Fruit fly (Drosophila melanogaster) whole organism, wandering third instar larva: Measurements from ENCODE around the gene Ste12DOR.

Source experiments
- CG32264 ChIP-seq: fragments of 200-800 bp; sonication (Bioruptor generic); optimal IDR thresholded peaks from 2 replicates; lab custom pipeline; 2016; ENCODE audit warnings: missing biosample characterization, missing genetic modification characterization
- CG9705 ChIP-seq: fragments of 200-800 bp; sonication (Bioruptor generic); optimal IDR thresholded peaks from 2 replicates; lab custom pipeline; 2018; ENCODE audit warnings: missing biosample characterization, mild to moderate bottlenecking, missing genetic modification characterization
- CrebA ChIP-seq: fragments of 200-800 bp; sonication (Bioruptor generic); optimal IDR thresholded peaks from 2 replicates; lab custom pipeline; 2016; ENCODE audit warnings: missing biosample characterization, mild to moderate bottlenecking, missing genetic modification characterization, borderline replicate concordance
- Dfd ChIP-seq: fragments of >200 bp; optimal IDR thresholded peaks from 2 replicates; lab custom pipeline; 2017; ENCODE audit warnings: missing biosample characterization, missing genetic modification characterization
- Dif ChIP-seq: fragments of 200-275, 200-300 bp; sonication (Bioruptor generic); optimal IDR thresholded peaks from 2 replicates; lab custom pipeline; 2018; ENCODE audit warnings: missing biosample characterization, missing genetic modification characterization; ENCODE audit not compliant: partially characterized antibody
- GATAd ChIP-seq: sonication (Bioruptor generic); optimal IDR thresholded peaks from 2 replicates; lab custom pipeline; 2016; ENCODE audit warnings: missing biosample characterization, missing genetic modification characterization
- HLH106 ChIP-seq: fragments of 200-800 bp; optimal IDR thresholded peaks from 3 replicates; lab custom pipeline; 2019; ENCODE audit warnings: missing biosample characterization, mild to moderate bottlenecking, missing genetic modification characterization, moderate library complexity
- Hnf4 ChIP-seq: fragments of 200-800 bp; sonication (Bioruptor generic); optimal IDR thresholded peaks from 2 replicates; lab custom pipeline; 2016; ENCODE audit warnings: missing biosample characterization, mild to moderate bottlenecking, missing genetic modification characterization
- Hr78 ChIP-seq: fragments of >200 bp; optimal IDR thresholded peaks from 2 replicates; lab custom pipeline; 2017; ENCODE audit warnings: missing biosample characterization, missing genetic modification characterization
- Hr83 ChIP-seq: fragments of 200-300 bp; sonication (Bioruptor generic); optimal IDR thresholded peaks from 2 replicates; lab custom pipeline; 2016; ENCODE audit warnings: missing biosample characterization, mild to moderate bottlenecking, missing genetic modification characterization, moderate library complexity; ENCODE audit not compliant: poor library complexity, severe bottlenecking
- Jra ChIP-seq: sonication (Bioruptor generic); optimal IDR thresholded peaks from 2 replicates; lab custom pipeline; 2016; ENCODE audit warnings: missing biosample characterization, missing genetic modification characterization
- Mio ChIP-seq: sonication (Bioruptor generic); optimal IDR thresholded peaks from 2 replicates; lab custom pipeline; 2016; ENCODE audit warnings: missing biosample characterization, missing genetic modification characterization
- N ChIP-seq: fragments of >200 bp; optimal IDR thresholded peaks from 2 replicates; lab custom pipeline; 2018; ENCODE audit warnings: missing biosample characterization, missing external identifiers, missing genetic modification characterization
- OdsH ChIP-seq: fragments of 200-800 bp; sonication (Bioruptor generic); optimal IDR thresholded peaks from 2 replicates; lab custom pipeline; 2016; ENCODE audit warnings: missing biosample characterization, mild to moderate bottlenecking, missing genetic modification characterization
- Rel ChIP-seq, 2 experiments: fragments of 200-800 bp; sonication (Bioruptor generic) in 1 of 2; optimal IDR thresholded peaks; 2 replicates in 1 of 2; 3 replicates in 1 of 2; lab custom pipeline; 2016 to 2019; ENCODE audit warnings: mild to moderate bottlenecking in 2 of 2, missing biosample characterization in 2 of 2, missing genetic modification characterization in 2 of 2, moderate library complexity in 1 of 2
- Sp1 ChIP-seq: fragments of 200-800 bp; sonication (Bioruptor generic); optimal IDR thresholded peaks from 3 replicates; lab custom pipeline; 2019; ENCODE audit warnings: missing biosample characterization, mild to moderate bottlenecking, missing genetic modification characterization, moderate library complexity
- Vsx2 ChIP-seq: fragments of 200-300, 225-300 bp; sonication (Bioruptor generic); optimal IDR thresholded peaks from 2 replicates; lab custom pipeline; 2018; ENCODE audit warnings: missing biosample characterization, missing genetic modification characterization; ENCODE audit not compliant: partially characterized antibody
- br ChIP-seq: fragments of 200-800 bp; sonication (Bioruptor generic); optimal IDR thresholded peaks from 2 replicates; lab custom pipeline; 2016; ENCODE audit warnings: missing biosample characterization, missing genetic modification characterization
- brk ChIP-seq: fragments of 200-800 bp; sonication (Bioruptor generic); optimal IDR thresholded peaks from 2 replicates; lab custom pipeline; 2016; ENCODE audit warnings: missing biosample characterization, mild to moderate bottlenecking, missing genetic modification characterization
- dl ChIP-seq, 2 experiments: fragments of 175-275, 200-275 bp in 1 of 2; fragments of 200-275 bp in 1 of 2; sonication (Bioruptor generic); optimal IDR thresholded peaks; lab custom pipeline; 2018; ENCODE audit warnings: mild to moderate bottlenecking in 2 of 2, missing biosample characterization in 2 of 2, missing genetic modification characterization in 2 of 2, moderate library complexity in 2 of 2; ENCODE audit not compliant: partially characterized antibody in 2 of 2, insufficient read depth in 1 of 2
- dmrt93B ChIP-seq: fragments of 200-800 bp; sonication (Bioruptor generic); optimal IDR thresholded peaks from 2 replicates; lab custom pipeline; 2018; ENCODE audit warnings: missing biosample characterization, mild to moderate bottlenecking, missing genetic modification characterization
- ey ChIP-seq: fragments of 200-800 bp; sonication (Bioruptor generic); optimal IDR thresholded peaks from 2 replicates; lab custom pipeline; 2016; ENCODE audit warnings: missing biosample characterization, missing genetic modification characterization
- foxo ChIP-seq, 2 experiments: fragments of 200-800 bp; sonication (Bioruptor generic); optimal IDR thresholded peaks; 2 replicates in 1 of 2; 3 replicates in 1 of 2; lab custom pipeline; 2016 to 2017; ENCODE audit warnings: missing biosample characterization in 2 of 2, missing genetic modification characterization in 2 of 2
- fru ChIP-seq: fragments of 200-800 bp; sonication (Bioruptor generic); optimal IDR thresholded peaks from 3 replicates; lab custom pipeline; 2016; ENCODE audit warnings: missing biosample characterization, mild to moderate bottlenecking, missing genetic modification characterization
- h ChIP-seq: fragments of 200-800 bp; sonication (Bioruptor generic); optimal IDR thresholded peaks from 3 replicates; lab custom pipeline; 2016; ENCODE audit warnings: missing biosample characterization, mild to moderate bottlenecking, missing genetic modification characterization
- jim ChIP-seq: fragments of 175-275, 200-325 bp; sonication (Bioruptor generic); optimal IDR thresholded peaks from 2 replicates; lab custom pipeline; 2016; ENCODE audit warnings: missing biosample characterization, mild to moderate bottlenecking, missing genetic modification characterization
- lola ChIP-seq: fragments of >200 bp; optimal IDR thresholded peaks from 2 replicates; lab custom pipeline; 2017; ENCODE audit warnings: missing biosample characterization, missing genetic modification characterization
- psq ChIP-seq: fragments of 200-800 bp; sonication (Bioruptor generic); optimal IDR thresholded peaks from 3 replicates; lab custom pipeline; 2017; ENCODE audit warnings: missing biosample characterization, mild to moderate bottlenecking, missing genetic modification characterization, moderate library complexity
- rgr ChIP-seq: fragments of 200-800 bp; sonication (Bioruptor generic); optimal IDR thresholded peaks from 3 replicates; lab custom pipeline; 2016; ENCODE audit warnings: missing biosample characterization, mild to moderate bottlenecking, missing genetic modification characterization
- sage ChIP-seq: fragments of 200-800 bp; sonication (Bioruptor generic); optimal IDR thresholded peaks from 2 replicates; lab custom pipeline; 2016; ENCODE audit warnings: missing biosample characterization, mild to moderate bottlenecking, missing genetic modification characterization
- sv ChIP-seq: fragments of 200-800 bp; sonication (Bioruptor generic); optimal IDR thresholded peaks from 3 replicates; lab custom pipeline; 2016; ENCODE audit warnings: missing biosample characterization, missing genetic modification characterization
- tai ChIP-seq: sonication (Bioruptor generic); optimal IDR thresholded peaks from 2 replicates; lab custom pipeline; 2016; ENCODE audit warnings: missing biosample characterization, missing genetic modification characterization
- usp ChIP-seq: fragments of >200 bp; optimal IDR thresholded peaks from 2 replicates; lab custom pipeline; 2017; ENCODE audit warnings: missing biosample characterization, missing genetic modification characterization
- woc ChIP-seq: sonication (Bioruptor generic); optimal IDR thresholded peaks from 2 replicates; lab custom pipeline; 2016; ENCODE audit warnings: missing biosample characterization, mild to moderate bottlenecking, missing genetic modification characterization

Gene Ste12DOR

DNA sequence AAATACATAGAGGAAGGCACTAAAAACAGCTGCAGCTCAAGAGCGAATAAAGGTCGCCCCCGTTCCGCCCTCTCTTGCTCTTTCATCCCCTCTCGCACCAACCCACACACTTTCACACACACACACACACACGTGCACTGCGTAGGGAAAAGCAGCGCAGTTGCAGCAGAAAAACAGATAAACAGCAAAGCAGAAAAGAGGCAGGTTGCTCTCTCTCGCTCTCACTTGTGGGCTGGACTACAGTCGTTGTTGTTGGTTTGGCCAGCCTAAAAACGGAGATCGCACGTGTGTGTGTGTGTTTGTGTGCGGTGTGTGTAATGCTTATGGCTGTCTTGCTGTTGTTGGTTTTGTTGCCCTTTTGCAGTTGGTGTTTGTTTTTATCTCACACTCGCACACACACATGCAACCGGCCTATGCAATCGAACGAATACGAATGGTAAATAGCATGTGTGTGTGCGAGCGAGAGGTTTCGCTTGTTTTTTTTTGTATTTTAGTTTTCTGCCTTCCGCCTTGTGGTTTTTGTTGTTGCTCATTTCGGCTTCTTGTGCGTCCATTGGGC lies 5.1 kb upstream of the Ste12DOR start:
- TF ChIP-seq N (GFP tag; lab: Kevin White, UChicago) = peak; percentile 43
- TF ChIP-seq sage (GFP tag; lab: Kevin White, UChicago) = no peak
- TF ChIP-seq psq (GFP tag; lab: Kevin White, UChicago) = peak; percentile 74
- peak; percentile 47 for TF ChIP-seq Dfd (GFP tag; lab: Kevin White, UChicago)
- peak; percentile 45 for TF ChIP-seq Hr83
- TF ChIP-seq CG9705 (GFP tag; lab: Kevin White, UChicago) = no peak
- peak; percentile 46 for TF ChIP-seq Jra (GFP tag; lab: Kevin White, UChicago)
- no peak for TF ChIP-seq fru
- peak; percentile 8 for TF ChIP-seq dmrt93B
- peak; percentile 36 for TF ChIP-seq rgr (GFP tag; lab: Kevin White, UChicago)
- TF ChIP-seq tai (GFP tag; lab: Kevin White, UChicago) = no peak
- TF ChIP-seq h (GFP tag; lab: Kevin White, UChicago) = peak; percentile 53
- TF ChIP-seq Sp1 (GFP tag; lab: Kevin White, UChicago) = peak; percentile 56
- no peak for TF ChIP-seq Rel (GFP tag; optimal IDR thresholded peaks at IDR 0.05; lab: Kevin White, UChicago)
- peak; percentile 7 for TF ChIP-seq Rel (tag; optimal IDR thresholded peaks at IDR 0.05; lab: Kevin White, UChicago)
- peak; percentile 56 for TF ChIP-seq CrebA
- peak; percentile 30 for TF ChIP-seq jim
- no peak for TF ChIP-seq Mio (GFP tag; lab: Kevin White, UChicago)
- TF ChIP-seq woc (GFP tag; lab: Kevin White, UChicago) = no peak

DNA sequence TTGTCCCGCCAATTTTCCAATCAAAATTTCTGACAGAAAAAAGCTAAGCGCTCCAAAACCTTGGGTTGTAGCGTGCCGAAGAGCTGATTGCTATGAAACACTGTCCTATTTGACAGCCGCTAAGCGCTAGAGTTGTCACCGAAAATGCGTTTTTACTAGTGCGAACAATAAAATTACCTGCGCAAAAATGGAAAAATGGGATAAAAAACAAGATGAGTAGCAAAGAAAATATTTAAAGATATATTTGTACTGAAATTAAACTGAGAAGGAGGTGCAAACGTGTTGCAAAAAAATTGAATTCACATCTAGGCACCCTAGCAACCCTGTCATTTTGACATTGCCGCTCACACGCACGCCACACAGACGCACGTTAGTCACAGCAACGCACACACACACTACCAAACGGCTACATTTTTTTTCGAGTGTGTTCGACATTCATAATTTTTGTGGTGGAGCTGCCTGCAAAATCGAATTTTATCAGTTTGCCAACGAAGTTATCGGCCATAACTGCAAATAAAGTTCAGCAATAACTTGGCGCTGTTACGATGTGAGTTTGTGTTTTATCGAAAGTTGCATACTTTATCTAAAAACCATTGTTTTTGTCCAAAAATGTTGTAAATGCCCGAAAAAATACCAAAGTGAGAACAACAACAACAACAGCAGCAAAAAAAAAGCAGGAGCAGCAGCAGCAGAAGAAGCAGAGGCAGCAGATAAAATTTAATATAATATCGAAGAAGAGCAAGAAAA lies 3.9 kb upstream of the Ste12DOR start, which contains the start of gene ben:
TSS of gene ben (plus strand) at position 369 of the 747 bp plus-strand sequence.
- TF ChIP-seq brk (GFP tag; lab: Kevin White, UChicago) = peak; percentile 18
- peak; percentile 61 for TF ChIP-seq Dfd (GFP tag; lab: Kevin White, UChicago)
- peak; percentile 42 for TF ChIP-seq CG32264 (GFP tag; lab: Kevin White, UChicago)
- TF ChIP-seq Vsx2 = peak; percentile 48
- TF ChIP-seq fru = peak; percentile 80
- no peak for TF ChIP-seq tai (GFP tag; lab: Kevin White, UChicago)
- TF ChIP-seq Dif (GFP tag; lab: Kevin White, UChicago) = peak; percentile 94
- peak; percentile 78 for TF ChIP-seq dmrt93B
- TF ChIP-seq Hr78 (GFP tag; lab: Kevin White, UChicago) = no peak
- peak; percentile 83 for TF ChIP-seq Sp1 (GFP tag; lab: Kevin White, UChicago)
- TF ChIP-seq rgr (GFP tag; lab: Kevin White, UChicago) = peak; percentile 77
- TF ChIP-seq lola (GFP tag; lab: Kevin White, UChicago) = no peak
- peak; percentile 88 for TF ChIP-seq woc (GFP tag; lab: Kevin White, UChicago)
- TF ChIP-seq foxo (GFP tag; optimal IDR thresholded peaks at IDR 0.05; lab: Kevin White, UChicago) = peak in 1 of 2 experiments; percentile 86
- TF ChIP-seq Rel (GFP tag; optimal IDR thresholded peaks at IDR 0.05; lab: Kevin White, UChicago) = no peak
- peak; percentile 71 for TF ChIP-seq Rel (tag; optimal IDR thresholded peaks at IDR 0.05; lab: Kevin White, UChicago)
- TF ChIP-seq dl (GFP tag; optimal IDR thresholded peaks at IDR 0.05; lab: Kevin White, UChicago; ENCODE audit: insufficient read depth in 1 of 2, partially characterized antibody in 2 of 2) = peak; percentile 24 to 45
- peak; percentile 33 for TF ChIP-seq sv (GFP tag; lab: Kevin White, UChicago)
- TF ChIP-seq br (GFP tag; lab: Kevin White, UChicago) = peak; percentile 78
- TF ChIP-seq CG9705 (GFP tag; lab: Kevin White, UChicago) = peak; percentile 80
- TF ChIP-seq psq (GFP tag; lab: Kevin White, UChicago) = peak; percentile 64
- peak; percentile 61 for TF ChIP-seq Hnf4 (GFP tag; lab: Kevin White, UChicago)
- peak; percentile 90 for TF ChIP-seq HLH106 (tag; lab: Kevin White, UChicago)
- peak; percentile 79 for TF ChIP-seq ey
- TF ChIP-seq GATAd (GFP tag; lab: Kevin White, UChicago) = no peak
- peak; percentile 79 for TF ChIP-seq h (GFP tag; lab: Kevin White, UChicago)
- TF ChIP-seq Mio (GFP tag; lab: Kevin White, UChicago) = no peak
- peak; percentile 53 for TF ChIP-seq OdsH
- TF ChIP-seq usp (GFP tag; lab: Kevin White, UChicago) = no peak
